Worm (Caenorhabditis elegans): ENCODE results near the gene npr-38.

- TF ChIP-seq B0035.1 (tag; optimal IDR thresholded peaks at IDR 0.05) (no peak), nfya-2 (GFP tag; IDR thresholded peaks at IDR 0.05) (no peak), akir-1 (GFP tag; optimal IDR thresholded peaks at IDR 0.05) (no peak), let-526 (GFP tag; IDR thresholded peaks at IDR 0.05) (no peak), rcor-1 (GFP tag; IDR thresholded peaks at IDR 0.05) (no peak), rec-8 (tag; optimal IDR thresholded peaks at IDR 0.05) (no peak), lag-1 (GFP tag; IDR thresholded peaks at IDR 0.05) (no peak)
Measured at ce11 chrX:6292812-6293211, 18.7 kb upstream of the npr-38 start, which contains the start of gene mom-1.

Data from whole organism, young adult.